Fruit fly (Drosophila melanogaster) whole organism, embryonic: ENCODE results near the gene CG5861.

Experiments used
- BEAF-32 ChIP-seq: fragments of 200-800 bp; sonication (Bioruptor generic); optimal IDR thresholded peaks from 3 replicates; lab custom pipeline; 2017; ENCODE audit warnings: missing biosample characterization, missing genetic modification characterization, mild to moderate bottlenecking, moderate library complexity, missing genetic modification reagents
- CG1024 ChIP-seq: fragments of 200-800 bp; sonication (Bioruptor generic); IDR thresholded peaks from 2 replicates; pipeline ENCODE4 v1.3.6; 2022; ENCODE audit warnings: missing biosample characterization, missing genetic modification characterization
- CG10462 ChIP-seq: fragments of 200-800 bp; sonication (Bioruptor generic); optimal IDR thresholded peaks from 2 replicates; lab custom pipeline; 2016; ENCODE audit warnings: missing biosample characterization, missing genetic modification characterization
- CG10565 ChIP-seq: fragments of 200-800 bp; sonication (Bioruptor generic); optimal IDR thresholded peaks from 3 replicates; lab custom pipeline; 2016; ENCODE audit warnings: missing biosample characterization, mild to moderate bottlenecking, missing genetic modification characterization
- CG10654 ChIP-seq: fragments of 200-800 bp; sonication (Bioruptor generic); optimal IDR thresholded peaks from 2 replicates; lab custom pipeline; 2016; ENCODE audit warnings: missing biosample characterization, missing genetic modification characterization
- CG13894 ChIP-seq: fragments of 200-800 bp; sonication (Bioruptor generic); optimal IDR thresholded peaks from 3 replicates; lab custom pipeline; 2018; ENCODE audit warnings: missing biosample characterization, mild to moderate bottlenecking, missing genetic modification characterization, moderate library complexity
- CG15011 ChIP-seq: fragments of 200-800 bp; sonication (Bioruptor generic); optimal IDR thresholded peaks from 3 replicates; lab custom pipeline; 2018; ENCODE audit warnings: missing biosample characterization, mild to moderate bottlenecking, missing genetic modification characterization
- CG15514 ChIP-seq: fragments of 200-800 bp; sonication (Bioruptor generic); optimal IDR thresholded peaks from 3 replicates; lab custom pipeline; 2017; ENCODE audit warnings: missing biosample characterization, missing genetic modification characterization, mild to moderate bottlenecking, moderate library complexity, missing genetic modification reagents
- CG17612 ChIP-seq: fragments of 200-800 bp; sonication (Bioruptor generic); IDR thresholded peaks from 2 replicates; pipeline ENCODE4 v1.3.6; 2022; ENCODE audit warnings: missing biosample characterization, missing genetic modification characterization
- CG18599 ChIP-seq: fragments of 200-800 bp; sonication (Bioruptor generic); optimal IDR thresholded peaks from 3 replicates; lab custom pipeline; 2017; ENCODE audit warnings: missing biosample characterization, missing genetic modification characterization, mild to moderate bottlenecking, moderate library complexity, missing genetic modification reagents
- CG2129 ChIP-seq: fragments of 200-800 bp; sonication (Bioruptor generic); IDR thresholded peaks from 2 replicates; pipeline ENCODE4 v1.3.6; 2022; ENCODE audit warnings: missing biosample characterization, missing genetic modification characterization; ENCODE audit not compliant: partially characterized antibody
- CG30020 ChIP-seq: fragments of 200-800 bp; optimal IDR thresholded peaks from 2 replicates; lab custom pipeline; 2019; ENCODE audit warnings: missing biosample characterization, mild to moderate bottlenecking, missing genetic modification characterization, moderate library complexity
- CG31224 ChIP-seq: fragments of 200-800 bp; sonication (Bioruptor generic); IDR thresholded peaks from 2 replicates; pipeline ENCODE4 v1.3.6; 2022; ENCODE audit warnings: missing biosample characterization, missing genetic modification characterization
- CG3163 ChIP-seq: fragments of 200-800 bp; sonication (Bioruptor generic); optimal IDR thresholded peaks from 3 replicates; lab custom pipeline; 2016; ENCODE audit warnings: missing biosample characterization, missing genetic modification characterization
- CG33557 ChIP-seq: fragments of 200-800 bp; sonication (Bioruptor generic); optimal IDR thresholded peaks from 2 replicates; lab custom pipeline; 2019; ENCODE audit warnings: missing biosample characterization, mild to moderate bottlenecking, missing genetic modification characterization, moderate library complexity
- CG3995 ChIP-seq: fragments of 200-800 bp; sonication (Bioruptor generic); optimal IDR thresholded peaks from 3 replicates; lab custom pipeline; 2016; ENCODE audit warnings: missing biosample characterization, missing genetic modification characterization
- CG4282 ChIP-seq: fragments of 200-800 bp; sonication (Bioruptor generic); optimal IDR thresholded peaks from 2 replicates; lab custom pipeline; 2016; ENCODE audit warnings: missing biosample characterization, missing genetic modification characterization
- CG5953 ChIP-seq: fragments of 200-800 bp; sonication (Bioruptor generic); IDR thresholded peaks from 2 replicates; pipeline ENCODE4 v1.3.6; 2022; ENCODE audit warnings: missing biosample characterization, missing genetic modification characterization
- CG6689 ChIP-seq: fragments of 200-800 bp; sonication (Bioruptor generic); IDR thresholded peaks from 2 replicates; pipeline ENCODE4 v1.3.6; 2022; ENCODE audit warnings: missing biosample characterization, missing genetic modification characterization
- CG6813 ChIP-seq: fragments of 200-800 bp; sonication (Bioruptor generic); optimal IDR thresholded peaks from 2 replicates; lab custom pipeline; 2017; ENCODE audit warnings: missing biosample characterization, missing genetic modification characterization, mild to moderate bottlenecking, moderate library complexity, missing genetic modification reagents
- D ChIP-seq, 2 experiments: fragments of 200-800 bp in 1 of 2; fragments of >200 bp in 1 of 2; sonication (Bioruptor generic) in 1 of 2; optimal IDR thresholded peaks; 2 replicates in 1 of 2; 3 replicates in 1 of 2; lab custom pipeline; 2017; ENCODE audit warnings: mild to moderate bottlenecking in 1 of 2, missing biosample characterization in 1 of 2, missing genetic modification characterization in 1 of 2, missing genetic modification reagents in 1 of 2
- Dek ChIP-seq: fragments of 200-800 bp; sonication (Bioruptor generic); optimal IDR thresholded peaks from 3 replicates; lab custom pipeline; 2019; ENCODE audit warnings: missing biosample characterization, mild to moderate bottlenecking, missing genetic modification characterization, moderate library complexity
- Dll ChIP-seq: fragments of 200-800 bp; sonication (Bioruptor generic); IDR thresholded peaks from 4 replicates; pipeline ENCODE4 v1.3.6; 2022; ENCODE audit warnings: missing biosample characterization, missing genetic modification characterization; ENCODE audit not compliant: partially characterized antibody
- Elba2 ChIP-seq: fragments of 200-800 bp; sonication (Bioruptor generic); optimal IDR thresholded peaks from 3 replicates; lab custom pipeline; 2016; ENCODE audit warnings: missing biosample characterization, missing genetic modification characterization
- Ets65A ChIP-seq: fragments of 200-800 bp; sonication (Bioruptor generic); peaks from one replicate; lab custom pipeline; 2016; ENCODE audit warnings: missing biosample characterization, missing genetic modification characterization
- Ets97D ChIP-seq: fragments of 200-800 bp; sonication (Bioruptor generic); optimal IDR thresholded peaks from 3 replicates; lab custom pipeline; 2016; ENCODE audit warnings: missing biosample characterization, missing genetic modification characterization
- Fer1 ChIP-seq: fragments of 200-800 bp; sonication (Bioruptor generic); optimal IDR thresholded peaks from 2 replicates; lab custom pipeline; 2017; ENCODE audit warnings: missing biosample characterization, mild to moderate bottlenecking, missing genetic modification characterization
- Hr3 ChIP-seq: fragments of 200-800 bp; sonication (Bioruptor generic); optimal IDR thresholded peaks from 3 replicates; lab custom pipeline; 2016; ENCODE audit warnings: missing biosample characterization, missing genetic modification characterization
- NK7.1 ChIP-seq: fragments of 200-800 bp; sonication (Bioruptor generic); optimal IDR thresholded peaks from 3 replicates; lab custom pipeline; 2016; ENCODE audit warnings: missing biosample characterization, missing genetic modification characterization
- Rx ChIP-seq: fragments of 200-800 bp; sonication (Bioruptor generic); IDR thresholded peaks from 2 replicates; pipeline ENCODE4 v1.3.6; 2022; ENCODE audit warnings: missing biosample characterization, missing genetic modification characterization
- TFAM ChIP-seq: fragments of 200-800 bp; sonication (Bioruptor generic); optimal IDR thresholded peaks from 2 replicates; lab custom pipeline; 2017; ENCODE audit warnings: missing biosample characterization, missing genetic modification characterization, inconsistent platforms
- bbx ChIP-seq: fragments of 200-800 bp; sonication (Bioruptor generic); IDR thresholded peaks from 2 replicates; pipeline ENCODE4 v1.3.6; 2022; ENCODE audit warnings: missing biosample characterization, missing genetic modification characterization; ENCODE audit not compliant: partially characterized antibody
- bsh ChIP-seq, 2 experiments: fragments of 200-800 bp; sonication (Bioruptor generic); optimal IDR thresholded peaks; 2 replicates each; lab custom pipeline; 2017 to 2018; ENCODE audit warnings: mild to moderate bottlenecking in 2 of 2, missing biosample characterization in 2 of 2, missing genetic modification characterization in 2 of 2, moderate library complexity in 1 of 2
- cas ChIP-seq: fragments of 200-800 bp; sonication (Bioruptor generic); IDR thresholded peaks from 2 replicates; pipeline ENCODE4 v1.3.6; 2022; ENCODE audit warnings: missing biosample characterization, missing genetic modification characterization
- dmrt99B ChIP-seq: fragments of 200-800 bp; sonication (Bioruptor generic); optimal IDR thresholded peaks from 2 replicates; lab custom pipeline; 2018; ENCODE audit warnings: missing biosample characterization, mild to moderate bottlenecking, missing genetic modification characterization, moderate library complexity
- dpn ChIP-seq, 2 experiments: fragments of 200-800 bp; sonication (Bioruptor generic); optimal IDR thresholded peaks; 3 replicates each; lab custom pipeline; 2016; ENCODE audit warnings: missing biosample characterization in 2 of 2, missing genetic modification characterization in 2 of 2
- fd3F ChIP-seq: fragments of 200-800 bp; sonication (Bioruptor generic); optimal IDR thresholded peaks from 2 replicates; lab custom pipeline; 2018; ENCODE audit warnings: missing biosample characterization, mild to moderate bottlenecking, missing genetic modification characterization, moderate library complexity
- hbn ChIP-seq: fragments of 200-800 bp; sonication (Bioruptor generic); IDR thresholded peaks from 2 replicates; pipeline ENCODE4 v1.3.6; 2022; ENCODE audit warnings: missing biosample characterization, missing genetic modification characterization; ENCODE audit not compliant: partially characterized antibody
- her ChIP-seq: fragments of 200-800 bp; sonication (Bioruptor generic); optimal IDR thresholded peaks from 2 replicates; lab custom pipeline; 2016; ENCODE audit warnings: missing biosample characterization, missing genetic modification characterization
- knrl ChIP-seq: fragments of 200-800 bp; sonication (Bioruptor generic); IDR thresholded peaks from 3 replicates; pipeline ENCODE4 v1.3.6; 2022; ENCODE audit warnings: missing biosample characterization, missing genetic modification characterization; ENCODE audit not compliant: partially characterized antibody
- odd ChIP-seq: fragments of 200-800 bp; sonication (Bioruptor generic); optimal IDR thresholded peaks from 2 replicates; lab custom pipeline; 2017; ENCODE audit warnings: missing biosample characterization, mild to moderate bottlenecking, missing genetic modification characterization
- pfk ChIP-seq: fragments of 200-800 bp; sonication (Bioruptor generic); optimal IDR thresholded peaks from 2 replicates; lab custom pipeline; 2018; ENCODE audit warnings: missing biosample characterization, mild to moderate bottlenecking, missing genetic modification characterization, moderate library complexity
- sisA ChIP-seq: fragments of 200-800 bp; sonication (Bioruptor generic); IDR thresholded peaks from 2 replicates; pipeline ENCODE4 v1.3.6; 2022; ENCODE audit warnings: missing biosample characterization, missing genetic modification characterization
- sna ChIP-seq: fragments of 200-800 bp; sonication (Bioruptor generic); IDR thresholded peaks from 2 replicates; pipeline ENCODE4 v1.3.6; 2022; ENCODE audit warnings: missing biosample characterization, missing genetic modification characterization; ENCODE audit not compliant: partially characterized antibody
- sob ChIP-seq: fragments of 200-800 bp; sonication (Bioruptor generic); IDR thresholded peaks from 2 replicates; pipeline ENCODE4 v1.3.6; 2022; ENCODE audit warnings: missing biosample characterization, missing genetic modification characterization
- sug ChIP-seq: fragments of 200-800 bp; optimal IDR thresholded peaks from 2 replicates; lab custom pipeline; 2019; ENCODE audit warnings: missing biosample characterization, mild to moderate bottlenecking, missing genetic modification characterization, moderate library complexity
- tll ChIP-seq, 2 experiments: fragments of 200-800 bp in 1 of 2; fragments of >200 bp in 1 of 2; sonication (Bioruptor generic) in 1 of 2; optimal IDR thresholded peaks; 2 replicates each; lab custom pipeline; 2017 to 2019; ENCODE audit warnings: missing biosample characterization in 2 of 2, missing genetic modification characterization in 2 of 2, mild to moderate bottlenecking in 1 of 2, moderate library complexity in 1 of 2

CG5861 gene

dm6 chr2L:16284306-16285299 lies 22.5 kb downstream of the CG5861 start (continued):
- TF ChIP-seq Ets97D (GFP tag; lab: Kevin White, UChicago): peak; percentile 74
- no peak for TF ChIP-seq sob (GFP tag; lab: Robert Waterston, UW)
- TF ChIP-seq CG6689 (GFP tag; lab: Robert Waterston, UW): no peak
- TF ChIP-seq Fer1: peak; percentile 45
- TF ChIP-seq CG3995: peak; percentile 5
- peak; percentile 99 for TF ChIP-seq pfk (GFP tag; lab: Kevin White, UChicago)
- no peak for TF ChIP-seq CG17612 (GFP tag; lab: Robert Waterston, UW)
- no peak for TF ChIP-seq CG10565 (GFP tag; lab: Kevin White, UChicago)
- TF ChIP-seq BEAF-32: no peak
- TF ChIP-seq sug (tag; lab: Kevin White, UChicago): peak; percentile 19
- no peak for TF ChIP-seq D (optimal IDR thresholded peaks at IDR 0.05; lab: Kevin White, UChicago)
- TF ChIP-seq D (GFP tag; optimal IDR thresholded peaks at IDR 0.05; lab: Kevin White, UChicago): no peak
- peak; percentile 36 for TF ChIP-seq CG15514 (GFP tag; lab: Kevin White, UChicago)
- peak; percentile 58 for TF ChIP-seq dmrt99B (tag; lab: Kevin White, UChicago)
- TF ChIP-seq Dek (tag; lab: Kevin White, UChicago): peak; percentile 59
- no peak for TF ChIP-seq CG15011
- TF ChIP-seq CG4282 (GFP tag; lab: Kevin White, UChicago): peak; percentile 9
- no peak for TF ChIP-seq Elba2 (GFP tag; lab: Kevin White, UChicago)
- no peak for TF ChIP-seq knrl (GFP tag; lab: Robert Waterston, UW)
- TF ChIP-seq bbx (GFP tag; lab: Robert Waterston, UW): no peak
- no peak for TF ChIP-seq sisA (GFP tag; lab: Robert Waterston, UW)
- TF ChIP-seq Hr3 (GFP tag; lab: Kevin White, UChicago): no peak
- no peak for TF ChIP-seq CG2129 (GFP tag; lab: Robert Waterston, UW)
- peak; percentile 78 for TF ChIP-seq CG3163 (GFP tag; lab: Kevin White, UChicago)
- no peak for TF ChIP-seq Rx
- TF ChIP-seq bsh (GFP tag; optimal IDR thresholded peaks at IDR 0.05; lab: Kevin White, UChicago): peak; percentile 30 to 33
- peak; percentile 60 for TF ChIP-seq CG13894
- TF ChIP-seq CG6813 (GFP tag; lab: Kevin White, UChicago): peak; percentile 77
- TF ChIP-seq CG10462: peak; percentile 2
- no peak for TF ChIP-seq CG33557 (GFP tag; lab: Kevin White, UChicago)
- TF ChIP-seq Dll (GFP tag; lab: Robert Waterston, UW): no peak
- TF ChIP-seq CG10654 (GFP tag; lab: Kevin White, UChicago): peak; percentile 21
- peak; percentile 56 to 63 for TF ChIP-seq dpn (GFP tag; optimal IDR thresholded peaks at IDR 0.05; lab: Kevin White, UChicago)
- no peak for TF ChIP-seq tll (GFP tag; optimal IDR thresholded peaks at IDR 0.05; lab: Kevin White, UChicago)
- peak; percentile 77 for TF ChIP-seq CG18599 (GFP tag; lab: Kevin White, UChicago)
- TF ChIP-seq CG1024: no peak
- TF ChIP-seq CG5953: no peak
- TF ChIP-seq CG30020 (tag; lab: Kevin White, UChicago): no peak
- no peak for TF ChIP-seq hbn (GFP tag; lab: Robert Waterston, UW)
- TF ChIP-seq cas (GFP tag; lab: Robert Waterston, UW): no peak
- TF ChIP-seq Ets65A (GFP tag; lab: Kevin White, UChicago): peak; percentile 92
- no peak for TF ChIP-seq TFAM (GFP tag; lab: Kevin White, UChicago)
- TF ChIP-seq her (GFP tag; lab: Kevin White, UChicago): no peak
- no peak for TF ChIP-seq CG31224 (GFP tag; lab: Robert Waterston, UW)
- TF ChIP-seq fd3F (GFP tag; lab: Kevin White, UChicago): no peak
- TF ChIP-seq sna: no peak
- peak; percentile 56 for TF ChIP-seq odd (GFP tag; lab: Kevin White, UChicago)
- TF ChIP-seq NK7.1: no peak
